Fruit fly (Drosophila melanogaster): ENCODE data around the gene mud.

Gene mud

DNA sequence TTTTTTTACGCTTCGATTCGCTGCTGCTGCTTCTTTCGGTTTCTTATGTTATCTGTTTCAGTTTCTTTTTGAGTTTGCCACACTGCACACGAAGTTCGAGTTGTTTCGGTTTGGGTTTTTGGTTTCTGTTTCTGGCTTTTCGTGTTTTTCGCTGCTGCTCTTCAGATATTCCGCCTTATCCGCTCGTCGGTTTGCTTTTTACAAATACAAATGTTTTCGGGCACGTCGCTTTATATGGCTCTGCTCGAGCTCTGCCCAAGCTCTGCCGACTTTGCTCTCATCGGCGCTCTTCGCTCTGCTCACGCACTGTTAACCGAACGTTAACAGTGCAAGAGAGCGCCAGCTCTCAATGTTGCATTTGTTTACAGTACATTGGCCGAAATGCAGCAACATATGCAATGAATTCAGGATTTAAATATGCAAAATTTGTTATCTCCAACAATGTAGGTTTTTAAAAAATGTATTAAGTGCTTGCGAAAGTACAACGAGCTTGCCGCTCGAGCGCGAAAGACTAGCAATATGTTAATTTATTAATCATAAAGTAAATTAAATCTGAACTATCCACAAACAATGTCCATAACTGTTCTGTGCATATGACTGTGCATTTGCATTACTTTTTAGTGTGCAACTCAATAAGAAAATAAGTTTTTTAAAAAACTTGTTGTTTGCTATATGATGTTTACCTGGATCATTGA is 36.1 kb upstream of the mud start (continued):
- TF ChIP-seq lab (GFP tag; optimal IDR thresholded peaks at IDR 0.05) (peak; percentile 37), CG7556 (GFP tag; optimal IDR thresholded peaks at IDR 0.05) (peak; percentile 3), CG2678 (tag; optimal IDR thresholded peaks at IDR 0.05) (peak; percentile 9), sens (GFP tag) (peak; percentile 39), CG11695 (GFP tag; IDR thresholded peaks at IDR 0.05) (no peak), CG11093 (GFP tag; IDR thresholded peaks at IDR 0.05) (no peak), ato (GFP tag; IDR thresholded peaks at IDR 0.05; ENCODE audit: partially characterized antibody) (peak; percentile 9; the same call in 1 of the 2 replicates), zf30C (GFP tag; optimal IDR thresholded peaks at IDR 0.05) (peak; percentile 2), nerfin-1 (tag; optimal IDR thresholded peaks at IDR 0.05) (no peak), CTCF (GFP tag; optimal IDR thresholded peaks at IDR 0.05) (no peak), CG9437 (GFP tag; optimal IDR thresholded peaks at IDR 0.05) (peak; percentile 7), CG18262 (tag; optimal IDR thresholded peaks at IDR 0.05) (peak; percentile 44), CG6175 (GFP tag; IDR thresholded peaks at IDR 0.05) (no peak), CG2116 (GFP tag; optimal IDR thresholded peaks at IDR 0.05) (peak; percentile 12), CG3163 (GFP tag; optimal IDR thresholded peaks at IDR 0.05) (peak; percentile 68), Deaf1 (tag; optimal IDR thresholded peaks at IDR 0.05) (peak; percentile 76), lola (GFP tag; optimal IDR thresholded peaks at IDR 0.05) (peak in 1 of 3 experiments; percentile 8), CG10431 (GFP tag; optimal IDR thresholded peaks at IDR 0.05) (peak; percentile 23), Rfx (GFP tag; IDR thresholded peaks at IDR 0.05) (peak; percentile 31; the same call in 1 of the 2 replicates), dmrt11E (tag; optimal IDR thresholded peaks at IDR 0.05) (peak; percentile 11), Bgb (GFP tag; IDR thresholded peaks at IDR 0.05; ENCODE audit: partially characterized antibody) (peak; percentile 24; the same call in 1 of the 2 replicates), NC2α (GFP tag; optimal IDR thresholded peaks at IDR 0.05) (peak; percentile 2), CG6854 (GFP tag; optimal IDR thresholded peaks at IDR 0.05) (no peak)

DNA sequence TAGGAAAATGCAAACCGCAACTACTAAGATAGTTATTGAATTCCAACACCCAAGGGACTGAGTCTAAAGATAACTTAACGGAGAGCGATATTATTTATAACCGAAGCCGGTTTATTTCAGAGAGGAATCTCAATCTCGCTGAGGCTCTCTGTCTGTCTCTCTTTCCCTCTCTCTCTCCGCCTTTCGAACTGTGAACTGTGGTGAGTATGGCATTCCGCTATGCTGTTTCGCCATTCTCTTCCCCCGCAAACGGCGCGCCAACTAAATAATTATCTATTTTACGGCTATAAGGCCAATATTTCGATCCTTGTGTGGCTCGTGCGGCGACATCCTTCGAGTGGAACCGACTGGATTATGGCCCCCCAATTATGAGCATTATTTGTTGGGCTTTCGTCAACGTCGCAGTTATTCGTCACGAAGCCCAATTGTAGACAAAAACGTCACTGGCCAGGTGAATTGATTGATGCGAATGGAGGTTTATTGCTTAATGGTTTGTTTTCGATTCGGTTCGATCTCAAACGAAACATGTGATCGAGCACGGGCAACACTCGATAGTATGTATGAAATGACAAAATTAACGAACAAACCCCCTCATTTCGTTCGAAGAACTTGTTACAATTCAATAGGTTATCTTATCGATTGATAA is 35.3 kb upstream of the mud start:
- TF ChIP-seq Med (GFP tag) = peak; percentile 57
- peak; percentile 41; the same call in 1 of the 3 replicates for TF ChIP-seq CG34224 (GFP tag; IDR thresholded peaks at IDR 0.05; ENCODE audit: partially characterized antibody)
- TF ChIP-seq cg (GFP tag; optimal IDR thresholded peaks at IDR 0.05) = peak; percentile 4
- peak; percentile 92 for TF ChIP-seq CG5180 (GFP tag; optimal IDR thresholded peaks at IDR 0.05)
- no peak for TF ChIP-seq CG4707 (GFP tag; optimal IDR thresholded peaks at IDR 0.05)
- peak; percentile 34 for TF ChIP-seq CG13894 (tag; optimal IDR thresholded peaks at IDR 0.05)
- TF ChIP-seq CG14014 (GFP tag; IDR thresholded peaks at IDR 0.05) = no peak
- TF ChIP-seq fd3F (GFP tag; optimal IDR thresholded peaks at IDR 0.05) = no peak
- TF ChIP-seq crol (GFP tag; IDR thresholded peaks at IDR 0.05) = peak; percentile 86
- TF ChIP-seq abd-A (tag; optimal IDR thresholded peaks at IDR 0.05) = peak; percentile 70
- no peak for TF ChIP-seq CG6254 (GFP tag; optimal IDR thresholded peaks at IDR 0.05)
- TF ChIP-seq lab (GFP tag; optimal IDR thresholded peaks at IDR 0.05) = peak; percentile 24
- TF ChIP-seq bbx (GFP tag; IDR thresholded peaks at IDR 0.05; ENCODE audit: partially characterized antibody) = 0 out of 2 replicates have a peak, but pooled peaks have one; percentile 31
- no peak for TF ChIP-seq Hmx (GFP tag; optimal IDR thresholded peaks at IDR 0.05)
- TF ChIP-seq Deaf1 (tag; optimal IDR thresholded peaks at IDR 0.05) = peak; percentile 46
- TF ChIP-seq nerfin-1 (tag; optimal IDR thresholded peaks at IDR 0.05) = peak; percentile 62
- TF ChIP-seq NfI (GFP tag; optimal IDR thresholded peaks at IDR 0.05) = no peak
- peak; percentile 11; the same call in 1 of the 2 replicates for TF ChIP-seq CG32532 (GFP tag; IDR thresholded peaks at IDR 0.05)
- TF ChIP-seq CG34422 (GFP tag; IDR thresholded peaks at IDR 0.05) = no peak
- no peak for TF ChIP-seq her (GFP tag; optimal IDR thresholded peaks at IDR 0.05)
- 0 out of 2 replicates have a peak, but pooled peaks have one; percentile 19 for TF ChIP-seq unc-4 (GFP tag; IDR thresholded peaks at IDR 0.05; ENCODE audit: partially characterized antibody)
- no peak for TF ChIP-seq Hmr (GFP tag; optimal IDR thresholded peaks at IDR 0.05)
- TF ChIP-seq yki (optimal IDR thresholded peaks at IDR 0.05) = peak; percentile 83
- TF ChIP-seq CG15601 (tag; optimal IDR thresholded peaks at IDR 0.05) = no peak
- TF ChIP-seq Trl (optimal IDR thresholded peaks at IDR 0.05) = peak; percentile 85 to 94
- TF ChIP-seq Trl (GFP tag; optimal IDR thresholded peaks at IDR 0.05) = no peak
- no peak for TF ChIP-seq CG8290 (GFP tag; optimal IDR thresholded peaks at IDR 0.05)
- peak in 1 of 2 experiments; percentile 13 for TF ChIP-seq CG8290 (tag; optimal IDR thresholded peaks at IDR 0.05)

All from whole organism, embryonic.